Worm (Caenorhabditis elegans): ENCODE data around the gene C29E4.14.

- TF ChIP-seq W03F9.2 (tag; optimal IDR thresholded peaks at IDR 0.05) (no peak), him-1 (tag; optimal IDR thresholded peaks at IDR 0.05) (no peak), dao-5 (tag; optimal IDR thresholded peaks at IDR 0.05) (no peak)
These were observed 12.4 kb upstream of the C29E4.14 start, which contains the start of gene pcp-5 for ce11 chrIII:7907515-7907914.
